Fruit fly (Drosophila melanogaster) whole organism, embryonic: ENCODE data around the gene Sk2.

Experiments used
- Atf6 ChIP-seq: fragments of 200-800 bp; sonication (Bioruptor generic); IDR thresholded peaks from 2 replicates; pipeline ENCODE4 v1.3.6; 2022; ENCODE audit warnings: missing biosample characterization, missing genetic modification characterization
- Bgb ChIP-seq: fragments of 200-800 bp; sonication (Bioruptor generic); IDR thresholded peaks from 2 replicates; pipeline ENCODE4 v1.3.6; 2022; ENCODE audit warnings: missing biosample characterization, missing genetic modification characterization; ENCODE audit not compliant: partially characterized antibody
- CG10274 ChIP-seq: fragments of 200-800 bp; sonication (Bioruptor generic); optimal IDR thresholded peaks from 3 replicates; lab custom pipeline; 2017; ENCODE audit warnings: missing biosample characterization, mild to moderate bottlenecking, missing genetic modification characterization
- CG1233 ChIP-seq: fragments of 200-800 bp; sonication (Bioruptor generic); optimal IDR thresholded peaks from 4 replicates; lab custom pipeline; 2018; ENCODE audit warnings: missing biosample characterization, mild to moderate bottlenecking, missing genetic modification characterization
- CG13894 ChIP-seq: fragments of 200-800 bp; sonication (Bioruptor generic); optimal IDR thresholded peaks from 3 replicates; lab custom pipeline; 2018; ENCODE audit warnings: missing biosample characterization, mild to moderate bottlenecking, missing genetic modification characterization, moderate library complexity
- CG14441 ChIP-seq: fragments of 200-800 bp; sonication (Bioruptor generic); IDR thresholded peaks from 2 replicates; pipeline ENCODE4 v1.3.6; 2022; ENCODE audit warnings: missing biosample characterization, missing genetic modification characterization
- CG1647 ChIP-seq: fragments of 200-800 bp; sonication (Bioruptor generic); optimal IDR thresholded peaks from 3 replicates; lab custom pipeline; 2016; ENCODE audit warnings: missing biosample characterization, missing genetic modification characterization
- CG16815 ChIP-seq: fragments of 200-800 bp; sonication (Bioruptor generic); optimal IDR thresholded peaks from 3 replicates; lab custom pipeline; 2017; ENCODE audit warnings: missing biosample characterization, mild to moderate bottlenecking, missing genetic modification characterization
- CG17361 ChIP-seq: fragments of 200-800 bp; sonication (Bioruptor generic); IDR thresholded peaks from 3 replicates; pipeline ENCODE4 v1.3.6; 2022; ENCODE audit warnings: missing biosample characterization, missing genetic modification characterization
- CG17612 ChIP-seq: fragments of 200-800 bp; sonication (Bioruptor generic); IDR thresholded peaks from 2 replicates; pipeline ENCODE4 v1.3.6; 2022; ENCODE audit warnings: missing biosample characterization, missing genetic modification characterization
- CG18011 ChIP-seq: fragments of 200-800 bp; sonication (Bioruptor generic); optimal IDR thresholded peaks from 2 replicates; lab custom pipeline; 2017; ENCODE audit warnings: missing biosample characterization, missing genetic modification characterization, mild to moderate bottlenecking, moderate library complexity, missing genotype
- CG4424 ChIP-seq: fragments of 200-800 bp; sonication (Bioruptor generic); optimal IDR thresholded peaks from 3 replicates; lab custom pipeline; 2016; ENCODE audit warnings: missing biosample characterization, missing genetic modification characterization
- CG4820 ChIP-seq: fragments of 200-800 bp; sonication (Bioruptor generic); optimal IDR thresholded peaks from 3 replicates; lab custom pipeline; 2016; ENCODE audit warnings: missing biosample characterization, missing genetic modification characterization
- CG5180 ChIP-seq: fragments of 200-800 bp; sonication (Bioruptor generic); optimal IDR thresholded peaks from 3 replicates; lab custom pipeline; 2017; ENCODE audit warnings: missing biosample characterization, missing genetic modification characterization, mild to moderate bottlenecking, moderate library complexity, missing genetic modification reagents
- CG6854 ChIP-seq: fragments of 200-800 bp; sonication (Bioruptor generic); optimal IDR thresholded peaks from 3 replicates; lab custom pipeline; 2017; ENCODE audit warnings: missing biosample characterization, mild to moderate bottlenecking, missing genetic modification characterization
- CG9797 ChIP-seq: fragments of 200-800 bp; sonication (Bioruptor generic); optimal IDR thresholded peaks from 3 replicates; lab custom pipeline; 2018; ENCODE audit warnings: missing biosample characterization, mild to moderate bottlenecking, missing genetic modification characterization
- CkIIα-i1 ChIP-seq: fragments of 200-800 bp; sonication (Bioruptor generic); IDR thresholded peaks from 2 replicates; pipeline ENCODE4 v1.3.6; 2022; ENCODE audit warnings: missing biosample characterization, missing genetic modification characterization
- Hr51 ChIP-seq, 2 experiments: fragments of 200-800 bp; sonication (Bioruptor generic); optimal IDR thresholded peaks; 2 replicates in 1 of 2; 3 replicates in 1 of 2; lab custom pipeline; 2016 to 2018; ENCODE audit warnings: missing biosample characterization in 2 of 2, missing genetic modification characterization in 2 of 2, mild to moderate bottlenecking in 1 of 2, moderate library complexity in 1 of 2
- Lhr ChIP-seq: fragments of 200-800 bp; sonication (Bioruptor generic); optimal IDR thresholded peaks from 3 replicates; lab custom pipeline; 2017; ENCODE audit warnings: mild to moderate bottlenecking, missing biosample characterization, missing genetic modification reagents, missing genetic modification characterization
- MESR4 ChIP-seq: fragments of 200-800 bp; sonication (Bioruptor generic); optimal IDR thresholded peaks from 2 replicates; lab custom pipeline; 2018; ENCODE audit warnings: missing biosample characterization, mild to moderate bottlenecking, missing genetic modification characterization, moderate library complexity
- Med ChIP-seq: fragments of 200-800 bp; sonication (Bioruptor generic); peaks from one replicate; lab custom pipeline; 2016; ENCODE audit warnings: missing biosample characterization, missing genetic modification characterization, mild to moderate bottlenecking, inconsistent platforms, moderate library complexity
- NC2α ChIP-seq: fragments of 200-800 bp; sonication (Bioruptor generic); optimal IDR thresholded peaks from 2 replicates; lab custom pipeline; 2016; ENCODE audit warnings: missing biosample characterization, missing genetic modification characterization
- NFAT ChIP-seq: fragments of 200-800 bp; sonication (Bioruptor generic); IDR thresholded peaks from 2 replicates; pipeline ENCODE4 v1.3.6; 2022; ENCODE audit warnings: missing biosample characterization, missing genetic modification characterization
- NK7.1 ChIP-seq: fragments of 200-800 bp; sonication (Bioruptor generic); optimal IDR thresholded peaks from 3 replicates; lab custom pipeline; 2016; ENCODE audit warnings: missing biosample characterization, missing genetic modification characterization
- Oaz ChIP-seq: fragments of 200-800 bp; sonication (Bioruptor generic); IDR thresholded peaks from 2 replicates; pipeline ENCODE4 v1.3.6; 2022; ENCODE audit warnings: missing biosample characterization, missing genetic modification characterization
- Optix ChIP-seq: fragments of 200-800 bp; sonication (Bioruptor generic); IDR thresholded peaks from 3 replicates; pipeline ENCODE4 v1.3.6; 2022; ENCODE audit warnings: missing biosample characterization, missing genetic modification characterization
- Poxn ChIP-seq: fragments of 200-800 bp; sonication (Bioruptor generic); IDR thresholded peaks from 2 replicates; pipeline ENCODE4 v1.3.6; 2022; ENCODE audit warnings: missing biosample characterization, missing genetic modification characterization
- aop ChIP-seq: fragments of 200-800 bp; sonication (Bioruptor generic); IDR thresholded peaks from 2 replicates; pipeline ENCODE4 v1.3.6; 2022; ENCODE audit warnings: missing biosample characterization, missing genetic modification characterization
- bsh ChIP-seq, 2 experiments: fragments of 200-800 bp; sonication (Bioruptor generic); optimal IDR thresholded peaks; 2 replicates each; lab custom pipeline; 2017 to 2018; ENCODE audit warnings: mild to moderate bottlenecking in 2 of 2, missing biosample characterization in 2 of 2, missing genetic modification characterization in 2 of 2, moderate library complexity in 1 of 2
- ci ChIP-seq: fragments of 200-800 bp; sonication (Bioruptor generic); IDR thresholded peaks from 3 replicates; pipeline ENCODE4 v1.3.6; 2022; ENCODE audit warnings: missing biosample characterization, missing genetic modification characterization
- crp ChIP-seq, 2 experiments: fragments of 200-800 bp; sonication (Bioruptor generic); optimal IDR thresholded peaks; 2 replicates in 1 of 2; 3 replicates in 1 of 2; lab custom pipeline; 2017; ENCODE audit warnings: missing biosample characterization in 2 of 2, missing genetic modification characterization in 2 of 2, mild to moderate bottlenecking in 1 of 2, moderate library complexity in 1 of 2
- dati ChIP-seq: fragments of 200-800 bp; sonication (Bioruptor generic); IDR thresholded peaks from 2 replicates; pipeline ENCODE4 v1.3.6; 2022; ENCODE audit warnings: missing biosample characterization, missing genetic modification characterization
- dimm ChIP-seq: fragments of 200-800 bp; sonication (Bioruptor generic); IDR thresholded peaks from 2 replicates; pipeline ENCODE4 v1.3.6; 2022; ENCODE audit warnings: missing biosample characterization, missing genetic modification characterization
- eve ChIP-seq, 2 experiments: fragments of >200 bp; optimal IDR thresholded peaks; 2 replicates each; lab custom pipeline; 2017; ENCODE audit warnings: missing biosample characterization in 2 of 2, missing genetic modification characterization in 2 of 2
- gcm2 ChIP-seq: fragments of 200-800 bp; sonication (Bioruptor generic); optimal IDR thresholded peaks from 2 replicates; lab custom pipeline; 2016; ENCODE audit warnings: missing biosample characterization, missing genetic modification characterization
- gt ChIP-seq: fragments of 200-800 bp; sonication (Bioruptor generic); IDR thresholded peaks from 2 replicates; pipeline ENCODE4 v1.3.6; 2022; ENCODE audit warnings: missing biosample characterization, missing genetic modification characterization
- ind ChIP-seq: fragments of 200-800 bp; sonication (Bioruptor generic); optimal IDR thresholded peaks from 3 replicates; lab custom pipeline; 2016; ENCODE audit warnings: missing biosample characterization, missing genetic modification characterization
- insv ChIP-seq, 2 experiments: fragments of 200-800 bp; sonication (Bioruptor generic); optimal IDR thresholded peaks; 3 replicates each; lab custom pipeline; 2016 to 2018; ENCODE audit warnings: missing biosample characterization in 2 of 2, missing genetic modification characterization in 2 of 2
- mam ChIP-seq: fragments of 200-800 bp; sonication (Bioruptor generic); optimal IDR thresholded peaks from 3 replicates; lab custom pipeline; 2016; ENCODE audit warnings: missing biosample characterization, missing genetic modification characterization
- nau ChIP-seq: fragments of 200-800 bp; sonication (Bioruptor generic); optimal IDR thresholded peaks from 3 replicates; lab custom pipeline; 2017; ENCODE audit warnings: missing biosample characterization, mild to moderate bottlenecking, missing genetic modification characterization, missing genetic modification reagents
- nmo ChIP-seq: fragments of 200-800 bp; sonication (Bioruptor generic); optimal IDR thresholded peaks from 2 replicates; lab custom pipeline; 2018; ENCODE audit warnings: missing biosample characterization, mild to moderate bottlenecking, missing genetic modification characterization, moderate library complexity
- onecut ChIP-seq: fragments of 200-800 bp; sonication (Bioruptor generic); IDR thresholded peaks from 2 replicates; pipeline ENCODE4 v1.3.6; 2022; ENCODE audit warnings: missing biosample characterization, missing genetic modification characterization
- psq ChIP-seq: fragments of 200-800 bp; sonication (Bioruptor generic); optimal IDR thresholded peaks from 2 replicates; lab custom pipeline; 2017; ENCODE audit warnings: missing biosample characterization, missing genetic modification characterization
- ranshi ChIP-seq: fragments of 200-800 bp; sonication (Bioruptor generic); IDR thresholded peaks from 2 replicates; pipeline ENCODE4 v1.3.6; 2022; ENCODE audit warnings: missing biosample characterization, missing genetic modification characterization
- schlank ChIP-seq: fragments of 200-800 bp; sonication (Bioruptor generic); optimal IDR thresholded peaks from 2 replicates; lab custom pipeline; 2018; ENCODE audit warnings: missing biosample characterization, mild to moderate bottlenecking, missing genetic modification characterization
- sens-2 ChIP-seq: fragments of 200-800 bp; sonication (Bioruptor generic); IDR thresholded peaks from 2 replicates; pipeline ENCODE4 v1.3.6; 2022; ENCODE audit warnings: missing biosample characterization, missing genetic modification characterization
- tll ChIP-seq, 2 experiments: fragments of 200-800 bp in 1 of 2; fragments of >200 bp in 1 of 2; sonication (Bioruptor generic) in 1 of 2; optimal IDR thresholded peaks; 2 replicates each; lab custom pipeline; 2017 to 2019; ENCODE audit warnings: missing biosample characterization in 2 of 2, missing genetic modification characterization in 2 of 2, mild to moderate bottlenecking in 1 of 2, moderate library complexity in 1 of 2
- toy ChIP-seq: fragments of 200-800 bp; sonication (Bioruptor generic); IDR thresholded peaks from 2 replicates; pipeline ENCODE4 v1.3.6; 2022; ENCODE audit warnings: missing biosample characterization, missing genetic modification characterization
- wor ChIP-seq: fragments of 200-800 bp; sonication (Bioruptor generic); IDR thresholded peaks from 2 replicates; pipeline ENCODE4 v1.3.6; 2022; ENCODE audit warnings: missing biosample characterization, missing genetic modification characterization

Gene Sk2

DNA sequence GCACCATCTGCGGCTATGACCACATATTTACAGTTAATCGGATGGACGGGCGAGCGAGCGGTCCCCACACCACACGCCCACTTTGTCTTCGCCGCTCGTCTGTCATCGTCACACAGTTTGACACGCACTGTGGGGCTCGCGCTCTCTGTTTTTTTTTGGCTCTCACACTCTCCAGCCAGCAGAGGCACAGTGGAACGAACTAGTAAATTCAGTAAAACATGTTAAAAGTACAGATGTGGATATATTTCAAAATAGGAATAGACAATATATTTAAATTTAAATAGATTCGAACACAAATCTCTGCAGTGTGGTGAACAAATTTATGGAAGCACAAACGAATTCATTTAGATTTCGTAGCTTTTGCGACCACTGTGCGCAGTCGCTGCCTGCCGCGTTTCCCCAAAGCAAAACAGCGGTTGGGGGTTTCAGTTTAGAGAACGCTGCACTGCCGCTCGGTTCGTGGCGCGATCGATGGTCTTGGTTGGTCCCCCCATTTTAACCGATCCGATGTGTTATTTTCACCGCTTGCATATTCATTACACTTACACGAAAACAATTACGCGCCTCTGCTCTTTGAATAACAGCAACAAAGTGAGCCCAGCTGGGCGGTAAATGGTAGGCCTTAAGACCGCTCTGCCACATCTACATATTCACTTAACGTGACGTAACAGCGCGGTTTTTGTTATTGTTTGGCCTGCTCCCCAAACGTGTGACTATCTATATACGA, 34.4 kb downstream of the Sk2 start (continued):
- peak; percentile 99 for TF ChIP-seq CG14441 (GFP tag; lab: Robert Waterston, UW)
- peak; percentile 98 for TF ChIP-seq NFAT (GFP tag; lab: Robert Waterston, UW)
- peak; percentile 97 for TF ChIP-seq gcm2 (GFP tag; lab: Kevin White, UChicago)
- TF ChIP-seq nau (GFP tag; lab: Kevin White, UChicago): peak; percentile 98
- TF ChIP-seq Hr51 (GFP tag; optimal IDR thresholded peaks at IDR 0.05; lab: Kevin White, UChicago): peak; percentile 97 to 99
- peak; percentile 97 for TF ChIP-seq sens-2
- TF ChIP-seq ranshi (GFP tag; lab: Robert Waterston, UW): peak; percentile 99
- TF ChIP-seq MESR4 (GFP tag; lab: Kevin White, UChicago): peak; percentile 87
- peak; percentile 100 for TF ChIP-seq Med (GFP tag; lab: Kevin White, UChicago)
- peak; percentile 87 for TF ChIP-seq aop
- TF ChIP-seq CG10274 (GFP tag; lab: Kevin White, UChicago): peak; percentile 93
- TF ChIP-seq Optix: peak; percentile 98
- peak; percentile 81 for TF ChIP-seq Bgb (GFP tag; lab: Robert Waterston, UW)
- peak; percentile 97 for TF ChIP-seq CG4820 (GFP tag; lab: Kevin White, UChicago)
- TF ChIP-seq bsh (GFP tag; optimal IDR thresholded peaks at IDR 0.05; lab: Kevin White, UChicago): peak; percentile 98 to 99
- peak; percentile 97 for TF ChIP-seq CG16815 (GFP tag; lab: Kevin White, UChicago)
- peak; percentile 99 for TF ChIP-seq ci (GFP tag; lab: Robert Waterston, UW)
- peak; percentile 99 for TF ChIP-seq ind (GFP tag; lab: Kevin White, UChicago)
- peak; percentile 97 for TF ChIP-seq CG17612
- TF ChIP-seq onecut (GFP tag; lab: Robert Waterston, UW): peak; percentile 96
- no peak; the same call in 1 of the 2 replicates for TF ChIP-seq dimm (GFP tag; lab: Robert Waterston, UW)
- peak; percentile 98 for TF ChIP-seq nmo
- peak; percentile 99 for TF ChIP-seq CG6854
- TF ChIP-seq crp (GFP tag; optimal IDR thresholded peaks at IDR 0.05; lab: Kevin White, UChicago): peak in 1 of 2 experiments; percentile 73
- peak in 1 of 2 experiments; percentile 30 for TF ChIP-seq tll (GFP tag; optimal IDR thresholded peaks at IDR 0.05; lab: Kevin White, UChicago)
- TF ChIP-seq toy (GFP tag; lab: Robert Waterston, UW): peak; percentile 93
- peak; percentile 94 for TF ChIP-seq Poxn (GFP tag; lab: Robert Waterston, UW)
- peak; percentile 90 for TF ChIP-seq CG18011
- TF ChIP-seq CG4424: peak; percentile 99
- peak; percentile 98 for TF ChIP-seq schlank (tag; lab: Kevin White, UChicago)
- peak; percentile 95 for TF ChIP-seq Lhr
- TF ChIP-seq insv (GFP tag; optimal IDR thresholded peaks at IDR 0.05; lab: Kevin White, UChicago): peak; percentile 64 to 80
- peak; percentile 68 for TF ChIP-seq CG9797 (GFP tag; lab: Kevin White, UChicago)
- peak; percentile 94 for TF ChIP-seq psq (GFP tag; lab: Kevin White, UChicago)
- TF ChIP-seq wor (GFP tag; lab: Robert Waterston, UW): peak; percentile 97
- TF ChIP-seq NC2α (GFP tag; lab: Kevin White, UChicago): peak; percentile 91
- TF ChIP-seq NK7.1 (GFP tag; lab: Kevin White, UChicago): peak; percentile 94
- TF ChIP-seq CG1233 (GFP tag; lab: Kevin White, UChicago): peak; percentile 97
- peak; percentile 98 for TF ChIP-seq CG13894 (tag; lab: Kevin White, UChicago)
- TF ChIP-seq Oaz: peak; percentile 98
- TF ChIP-seq gt (GFP tag; lab: Robert Waterston, UW): peak; percentile 94
- peak; percentile 95 for TF ChIP-seq CG17361
- TF ChIP-seq eve (GFP tag; optimal IDR thresholded peaks at IDR 0.05; lab: Kevin White, UChicago): peak in 1 of 2 experiments; percentile 97
- peak; percentile 99 for TF ChIP-seq Atf6 (GFP tag; lab: Robert Waterston, UW)
- TF ChIP-seq mam (GFP tag; lab: Kevin White, UChicago): peak; percentile 97
- peak; percentile 72; the same call in 1 of the 2 replicates for TF ChIP-seq CkIIα-i1
- peak; percentile 97 for TF ChIP-seq CG1647 (GFP tag; lab: Kevin White, UChicago)
- peak; percentile 91 for TF ChIP-seq CG5180
- peak; percentile 96 for TF ChIP-seq dati (GFP tag; lab: Robert Waterston, UW)
